Worm (Caenorhabditis elegans): Measurements from ENCODE around the gene idpp-6.

The idpp-6 gene

DNA sequence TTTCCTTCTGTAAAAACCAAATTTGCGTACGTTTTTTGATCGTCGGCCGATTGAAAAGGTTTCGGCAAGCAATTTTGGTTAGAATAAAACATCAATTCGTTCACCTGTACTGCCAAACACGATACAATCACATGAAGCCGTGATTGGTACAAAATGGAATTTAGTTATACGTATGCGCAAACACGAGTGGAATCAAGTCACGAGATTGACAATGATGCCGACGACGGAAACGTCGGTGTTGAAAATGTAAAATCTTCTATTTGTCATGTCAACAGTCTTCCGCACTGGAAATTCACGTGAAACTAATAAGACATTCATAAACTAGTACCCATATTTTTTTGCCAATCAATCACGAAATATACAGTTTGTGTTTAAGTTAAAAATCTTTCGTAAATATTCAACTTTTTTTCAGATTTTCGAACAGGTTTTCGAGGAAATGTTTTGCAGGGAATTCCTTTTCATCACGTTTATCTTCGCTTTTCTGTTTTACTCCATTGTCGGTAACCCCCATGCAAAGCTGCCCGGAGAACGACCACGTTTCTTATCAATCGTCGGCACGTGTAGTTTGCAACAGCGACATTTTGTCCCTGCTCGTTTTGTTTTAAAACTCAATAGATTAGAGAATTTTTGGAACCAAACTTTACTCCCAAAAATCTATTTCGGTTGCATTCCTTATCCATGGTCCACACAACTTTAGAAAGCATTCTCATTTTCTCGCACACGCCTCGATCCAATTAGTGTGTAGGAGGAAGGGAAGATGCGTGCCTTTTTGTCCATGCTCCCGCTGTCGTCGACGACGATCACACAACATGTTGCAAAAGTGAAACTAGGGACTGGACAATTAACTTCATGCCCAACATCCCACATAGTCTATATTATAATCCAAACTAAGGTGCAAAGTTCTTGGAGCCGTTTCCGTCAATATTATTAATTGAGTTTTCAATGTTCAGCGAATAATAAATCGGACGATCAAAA lies 43.6 kb upstream of the idpp-6 start (continued):
- peak; percentile 95 for TF ChIP-seq nhr-85 (tag)
- TF ChIP-seq lin-14 (GFP tag; optimal IDR thresholded peaks at IDR 0.05): peak; percentile 75
- TF ChIP-seq C34B4.2 (tag; optimal IDR thresholded peaks at IDR 0.05): no peak
- TF ChIP-seq aha-1 (tag; optimal IDR thresholded peaks at IDR 0.05): no peak
- no peak for TF ChIP-seq aly-2 (tag; optimal IDR thresholded peaks at IDR 0.05)
- TF ChIP-seq ceh-8 (GFP tag; optimal IDR thresholded peaks at IDR 0.05): no peak
- TF ChIP-seq lin-13 (GFP tag; optimal IDR thresholded peaks at IDR 0.05): peak; percentile 19
- peak; percentile 40 for TF ChIP-seq C16A3.4 (tag; optimal IDR thresholded peaks at IDR 0.05)
- TF ChIP-seq nhr-20 (tag; optimal IDR thresholded peaks at IDR 0.05): peak; percentile 91
- TF ChIP-seq sox-4 (tag; optimal IDR thresholded peaks at IDR 0.05): peak; percentile 3
- TF ChIP-seq ztf-11 (tag; optimal IDR thresholded peaks at IDR 0.05): no peak
- TF ChIP-seq alr-1 (tag; optimal IDR thresholded peaks at IDR 0.05; ENCODE audit: borderline replicate concordance): no peak
- peak; percentile 18 to 43 for TF ChIP-seq lsy-2 (tag; optimal IDR thresholded peaks at IDR 0.05)
- TF ChIP-seq nhr-47 (tag; optimal IDR thresholded peaks at IDR 0.05): peak; percentile 42
- peak; percentile 4 for TF ChIP-seq skn-1 (tag; optimal IDR thresholded peaks at IDR 0.05)
- TF ChIP-seq mdl-1 (tag; optimal IDR thresholded peaks at IDR 0.05): peak in 1 of 2 experiments; percentile 15
- TF ChIP-seq efl-3 (GFP tag; optimal IDR thresholded peaks at IDR 0.05): no peak
- no peak for TF ChIP-seq unc-62 (GFP tag; optimal IDR thresholded peaks at IDR 0.05)
- peak; percentile 54 for TF ChIP-seq unc-130 (tag; optimal IDR thresholded peaks at IDR 0.05)
- TF ChIP-seq unc-86 (tag; optimal IDR thresholded peaks at IDR 0.05): no peak
- TF ChIP-seq lin-35 (GFP tag; optimal IDR thresholded peaks at IDR 0.05): peak in 1 of 2 experiments; percentile 56
- no peak for TF ChIP-seq nhr-11 (tag; optimal IDR thresholded peaks at IDR 0.05)
- peak; percentile 75 for TF ChIP-seq elt-2 (tag; optimal IDR thresholded peaks at IDR 0.05)
- TF ChIP-seq hpl-2 (GFP tag; optimal IDR thresholded peaks at IDR 0.05): no peak
- peak; percentile 58 for TF ChIP-seq nhr-90 (tag; optimal IDR thresholded peaks at IDR 0.05; ENCODE audit: poor library complexity)
- TF ChIP-seq fkh-8 (tag; optimal IDR thresholded peaks at IDR 0.05): peak; percentile 28
- no peak for TF ChIP-seq efl-1 (optimal IDR thresholded peaks at IDR 0.05)
- peak in 1 of 2 experiments; percentile 2 for TF ChIP-seq efl-1 (GFP tag; optimal IDR thresholded peaks at IDR 0.05 in 1 of 2)
- TF ChIP-seq ceh-63 (GFP tag; optimal IDR thresholded peaks at IDR 0.05): no peak
- TF ChIP-seq nhr-77 (tag; optimal IDR thresholded peaks at IDR 0.05): no peak
- peak; percentile 36; the same call in 1 of the 2 replicates for TF ChIP-seq ceh-88 (GFP tag; IDR thresholded peaks at IDR 0.05)
- TF ChIP-seq pag-3 (tag; optimal IDR thresholded peaks at IDR 0.05; ENCODE audit: borderline replicate concordance, insufficient read depth): no peak
- peak; percentile 12 for TF ChIP-seq mef-2 (tag; optimal IDR thresholded peaks at IDR 0.05)

DNA sequence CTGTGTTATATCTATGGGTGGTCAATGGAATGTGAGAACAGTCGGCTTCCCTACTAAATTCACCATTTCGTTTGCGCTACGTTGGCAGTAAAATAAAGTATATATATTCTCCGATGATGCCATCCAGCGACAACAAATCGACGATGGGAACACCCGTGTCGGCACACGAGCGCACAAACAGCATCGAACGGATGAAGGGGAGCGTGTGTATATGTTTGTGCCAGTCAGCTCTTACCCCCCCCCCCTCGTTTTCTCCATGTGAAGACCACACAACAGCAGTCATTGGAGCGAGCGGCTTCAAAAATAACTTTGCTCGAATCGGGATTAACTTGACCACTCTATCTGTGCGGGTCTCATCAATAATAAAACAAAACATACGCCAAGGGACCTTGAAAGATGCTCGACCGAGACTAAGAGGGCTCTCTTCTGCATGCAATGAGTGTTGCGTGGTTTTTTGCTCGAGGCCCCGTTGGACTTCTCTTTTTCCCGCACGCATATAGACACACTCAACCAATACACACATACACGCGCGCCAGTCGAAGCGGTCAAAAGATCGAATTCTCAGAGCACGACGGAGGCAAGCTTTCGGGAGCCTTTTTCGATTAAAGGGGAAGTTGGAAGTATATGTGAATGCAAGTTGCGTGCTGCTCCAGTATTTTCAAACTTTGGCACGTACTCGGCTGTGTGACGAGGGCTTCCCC lies 42.5 kb upstream of the idpp-6 start:
- TF ChIP-seq swsn-7 (tag; optimal IDR thresholded peaks at IDR 0.05): no peak
- peak; percentile 58 for TF ChIP-seq dsc-1 (tag; optimal IDR thresholded peaks at IDR 0.05)
- TF ChIP-seq grh-1 (GFP tag; IDR thresholded peaks at IDR 0.05): no peak
- no peak for TF ChIP-seq nhr-28 (tag; optimal IDR thresholded peaks at IDR 0.05)
- TF ChIP-seq tlp-1 (tag; optimal IDR thresholded peaks at IDR 0.05): no peak
- no peak for TF ChIP-seq ceh-90 (tag; optimal IDR thresholded peaks at IDR 0.05)
- TF ChIP-seq mdl-1 (tag; optimal IDR thresholded peaks at IDR 0.05): peak in 1 of 2 experiments; percentile 47
- no peak for TF ChIP-seq nhr-19 (GFP tag; conservative IDR thresholded peaks at IDR 0.05)
- TF ChIP-seq blmp-1 (tag; optimal IDR thresholded peaks at IDR 0.05): no peak
- TF ChIP-seq zip-4 (GFP tag; optimal IDR thresholded peaks at IDR 0.05): no peak
- TF ChIP-seq xbp-1 (tag; optimal IDR thresholded peaks at IDR 0.05): peak; percentile 14
- no peak for TF ChIP-seq ceh-63 (GFP tag; optimal IDR thresholded peaks at IDR 0.05)
- no peak for TF ChIP-seq dpl-1 (GFP tag; optimal IDR thresholded peaks at IDR 0.05)
- peak; percentile 78 for TF ChIP-seq fkh-8 (tag; optimal IDR thresholded peaks at IDR 0.05)
- peak in 2 of 3 experiments; percentile 25 to 59 for TF ChIP-seq ceh-82 (tag; optimal IDR thresholded peaks at IDR 0.05)
- no peak for TF ChIP-seq nhr-77 (tag; optimal IDR thresholded peaks at IDR 0.05)
- TF ChIP-seq pax-3 (tag; optimal IDR thresholded peaks at IDR 0.05): no peak
- TF ChIP-seq unc-130 (tag; optimal IDR thresholded peaks at IDR 0.05): no peak
- peak; percentile 22 for TF ChIP-seq egl-13 (tag; optimal IDR thresholded peaks at IDR 0.05)
- TF ChIP-seq fkh-10 (GFP tag; optimal IDR thresholded peaks at IDR 0.05): peak; percentile 51
- TF ChIP-seq mab-9 (GFP tag; IDR thresholded peaks at IDR 0.05): 0 out of 2 replicates have a peak, but pooled peaks have one; percentile 28
- TF ChIP-seq aly-2 (tag; optimal IDR thresholded peaks at IDR 0.05): no peak
